Worm (Caenorhabditis elegans): ENCODE data around the gene H03G16.7.

H03G16.7 gene

ce11 chrX:15081486-15081885 lies 25.7 kb upstream of the H03G16.7 start:
- no peak for TF ChIP-seq ceh-34 (tag; optimal IDR thresholded peaks at IDR 0.05)

ce11 chrX:15079406-15079805 lies 23.6 kb upstream of the H03G16.7 start:
- TF ChIP-seq ceh-6 (GFP tag; optimal IDR thresholded peaks at IDR 0.05) (no peak), ref-2 (tag; optimal IDR thresholded peaks at IDR 0.05) (peak; percentile 33), pag-3 (tag; optimal IDR thresholded peaks at IDR 0.05; ENCODE audit: borderline replicate concordance) (no peak), ceh-34 (tag; optimal IDR thresholded peaks at IDR 0.05) (no peak), ceh-19 (GFP tag; optimal IDR thresholded peaks at IDR 0.05) (no peak), T23F11.4 (GFP tag; optimal IDR thresholded peaks at IDR 0.05) (no peak)

- TF ChIP-seq pha-2 (tag; optimal IDR thresholded peaks at IDR 0.05): no peak
- no peak for TF ChIP-seq nfya-1 (tag; optimal IDR thresholded peaks at IDR 0.05)
- no peak for TF ChIP-seq npax-4 (tag; optimal IDR thresholded peaks at IDR 0.05)
- TF ChIP-seq madf-2 (tag; optimal IDR thresholded peaks at IDR 0.05): no peak
- no peak for TF ChIP-seq ceh-31 (tag; optimal IDR thresholded peaks at IDR 0.05)
- TF ChIP-seq K09A11.1 (tag; optimal IDR thresholded peaks at IDR 0.05; ENCODE audit: insufficient read depth): no peak
- no peak for TF ChIP-seq unc-86 (tag; optimal IDR thresholded peaks at IDR 0.05)
- TF ChIP-seq ceh-45 (GFP tag; IDR thresholded peaks at IDR 0.05): no peak
- TF ChIP-seq ztf-16 (tag; optimal IDR thresholded peaks at IDR 0.05): no peak
These were observed 22.5 kb upstream of the H03G16.7 start for ce11 chrX:15078276-15078675.

ce11 chrX:15077597-15078261 lies 21.9 kb upstream of the H03G16.7 start, which contains the start of the genes H40L08.8, H40L08.2 and H40L08.7:
Gene H40L08.8, minus strand, starts transcription at chrX:15077633.
Gene H40L08.2, minus strand, starts transcription at chrX:15077744.
Gene H40L08.7, minus strand, starts transcription at chrX:15077744.
- TF ChIP-seq hlh-13 (GFP tag; optimal IDR thresholded peaks at IDR 0.05): no peak
- no peak for TF ChIP-seq T23F11.4 (GFP tag; optimal IDR thresholded peaks at IDR 0.05)
- no peak for TF ChIP-seq K09A11.1 (tag; optimal IDR thresholded peaks at IDR 0.05; ENCODE audit: insufficient read depth)
- TF ChIP-seq elt-2 (tag; optimal IDR thresholded peaks at IDR 0.05): peak; percentile 3
- TF ChIP-seq pat-9 (tag; optimal IDR thresholded peaks at IDR 0.05): no peak
- no peak for TF ChIP-seq unc-42 (tag; optimal IDR thresholded peaks at IDR 0.05)

- TF ChIP-seq pat-9 (tag; optimal IDR thresholded peaks at IDR 0.05): no peak
- no peak for TF ChIP-seq unc-55 (GFP tag; optimal IDR thresholded peaks at IDR 0.05)
- no peak for TF ChIP-seq fkh-10 (GFP tag; optimal IDR thresholded peaks at IDR 0.05)
- no peak for TF ChIP-seq ceh-48 (tag; optimal IDR thresholded peaks at IDR 0.05)
- TF ChIP-seq T23F11.4 (GFP tag; optimal IDR thresholded peaks at IDR 0.05): no peak
- TF ChIP-seq hlh-13 (GFP tag; optimal IDR thresholded peaks at IDR 0.05): no peak
- TF ChIP-seq ceh-30 (tag; optimal IDR thresholded peaks at IDR 0.05): no peak
- TF ChIP-seq elt-4 (tag; optimal IDR thresholded peaks at IDR 0.05): no peak
- no peak for TF ChIP-seq odd-2 (tag; optimal IDR thresholded peaks at IDR 0.05)
- TF ChIP-seq elt-2 (tag; optimal IDR thresholded peaks at IDR 0.05): no peak
These were observed 21.1 kb upstream of the H03G16.7 start for ce11 chrX:15076909-15077308.

- TF ChIP-seq T23F11.4 (GFP tag; optimal IDR thresholded peaks at IDR 0.05): no peak
- TF ChIP-seq npax-4 (tag; optimal IDR thresholded peaks at IDR 0.05): no peak
- no peak for TF ChIP-seq ztf-16 (tag; optimal IDR thresholded peaks at IDR 0.05)
- TF ChIP-seq ceh-2 (tag; optimal IDR thresholded peaks at IDR 0.05): no peak
- no peak for TF ChIP-seq pax-1 (tag; optimal IDR thresholded peaks at IDR 0.05)
- no peak for TF ChIP-seq ref-2 (tag; optimal IDR thresholded peaks at IDR 0.05)
- no peak for TF ChIP-seq fax-1 (tag; optimal IDR thresholded peaks at IDR 0.05)
- no peak for TF ChIP-seq syd-9 (tag; optimal IDR thresholded peaks at IDR 0.05)
- TF ChIP-seq pqm-1 (tag; optimal IDR thresholded peaks at IDR 0.05): no peak
- no peak for TF ChIP-seq hlh-30 (tag; optimal IDR thresholded peaks at IDR 0.05; ENCODE audit: insufficient read depth)
- TF ChIP-seq pat-9 (tag; optimal IDR thresholded peaks at IDR 0.05): no peak
These were observed 20.3 kb upstream of the H03G16.7 start, which contains the start of the genes H40L08.3 and H40L08.9 for ce11 chrX:15076042-15076565. Gene H40L08.3, minus strand, starts transcription at chrX:15076092. Gene H40L08.9, minus strand, starts transcription at chrX:15076480.

Data from whole organism, late embryonic.